Worm (Caenorhabditis elegans): ENCODE results near the gene ZK353.10.

The ZK353.10 gene

ce11 chrIII:8429035-8429434 is 34.8 kb upstream of the ZK353.10 start, which contains the start of gene ZK1236.1 (continued):
- no peak for TF ChIP-seq B0035.1 (tag; optimal IDR thresholded peaks at IDR 0.05)
- TF ChIP-seq hlh-26 (GFP tag; conservative IDR thresholded peaks at IDR 0.05): no peak
- no peak for TF ChIP-seq nfya-1 (tag; optimal IDR thresholded peaks at IDR 0.05; ENCODE audit: borderline replicate concordance, insufficient read depth)
- TF ChIP-seq rpc-1 (optimal IDR thresholded peaks at IDR 0.05): no peak
- no peak for TF ChIP-seq rpc-1 (tag; optimal IDR thresholded peaks at IDR 0.05)
- TF ChIP-seq B0261.1 (tag; optimal IDR thresholded peaks at IDR 0.05): no peak
- no peak for TF ChIP-seq ekl-4 (GFP tag; IDR thresholded peaks at IDR 0.05)
- no peak for TF ChIP-seq tbp1 (GFP tag; optimal IDR thresholded peaks at IDR 0.05)
- TF ChIP-seq ztf-3 (GFP tag; optimal IDR thresholded peaks at IDR 0.05): no peak
- no peak for TF ChIP-seq pbrm-1 (GFP tag; IDR thresholded peaks at IDR 0.05)
- no peak for TF ChIP-seq C17E4.6 (GFP tag; IDR thresholded peaks at IDR 0.05)
- TF ChIP-seq sea-2 (GFP tag; IDR thresholded peaks at IDR 0.05): no peak
- TF ChIP-seq F33H1.4 (GFP tag; IDR thresholded peaks at IDR 0.05): peak; percentile 36; the same call in 1 of the 2 replicates
- TF ChIP-seq nhr-120 (GFP tag; IDR thresholded peaks at IDR 0.05): no peak
- no peak for TF ChIP-seq ztf-25 (GFP tag; IDR thresholded peaks at IDR 0.05)
- TF ChIP-seq F37B4.10 (GFP tag; IDR thresholded peaks at IDR 0.05): no peak
- peak; percentile 7 for TF ChIP-seq snpc-1.3 (tag; optimal IDR thresholded peaks at IDR 0.05; ENCODE audit: insufficient read depth)
- peak; percentile 59 for TF ChIP-seq lsl-1 (GFP tag; optimal IDR thresholded peaks at IDR 0.05)
- no peak for TF ChIP-seq gei-17 (GFP tag; optimal IDR thresholded peaks at IDR 0.05)
- TF ChIP-seq lir-1 (GFP tag; conservative IDR thresholded peaks at IDR 0.05): no peak
- no peak for TF ChIP-seq let-607 (tag; optimal IDR thresholded peaks at IDR 0.05)
- no peak for TF ChIP-seq dox-1 (GFP tag; IDR thresholded peaks at IDR 0.05)
- TF ChIP-seq mes-4 (tag; optimal IDR thresholded peaks at IDR 0.05): no peak
- no peak for TF ChIP-seq mel-28 (tag; optimal IDR thresholded peaks at IDR 0.05; ENCODE audit: borderline replicate concordance)
- no peak for TF ChIP-seq fkh-3 (tag; optimal IDR thresholded peaks at IDR 0.05)
- TF ChIP-seq snpc-1.1 (tag; optimal IDR thresholded peaks at IDR 0.05; ENCODE audit: insufficient read depth): no peak
- no peak for TF ChIP-seq Y53G8AR.9 (GFP tag; conservative IDR thresholded peaks at IDR 0.05)
- no peak for TF ChIP-seq Y67H2A.10 (GFP tag; conservative IDR thresholded peaks at IDR 0.05)
- no peak for TF ChIP-seq attf-5 (GFP tag; optimal IDR thresholded peaks at IDR 0.05)
- no peak for TF ChIP-seq F10E7.11 (tag; optimal IDR thresholded peaks at IDR 0.05)
- no peak for TF ChIP-seq efl-1 (GFP tag; optimal IDR thresholded peaks at IDR 0.05)
- no peak for TF ChIP-seq F39B2.1 (GFP tag; IDR thresholded peaks at IDR 0.05)
- TF ChIP-seq madf-3 (GFP tag; IDR thresholded peaks at IDR 0.05): no peak
- no peak for TF ChIP-seq zfh-2 (GFP tag; conservative IDR thresholded peaks at IDR 0.05)
- TF ChIP-seq egl-18 (GFP tag; IDR thresholded peaks at IDR 0.05): no peak
- no peak for TF ChIP-seq egrh-3 (GFP tag; IDR thresholded peaks at IDR 0.05)
- peak; percentile 1 for TF ChIP-seq F23B12.7 (tag; optimal IDR thresholded peaks at IDR 0.05; ENCODE audit: insufficient read depth)
- no peak for TF ChIP-seq ceh-27 (GFP tag; optimal IDR thresholded peaks at IDR 0.05)
- TF ChIP-seq ceh-100 (GFP tag; IDR thresholded peaks at IDR 0.05): no peak
- TF ChIP-seq attf-3 (GFP tag; conservative IDR thresholded peaks at IDR 0.05): peak; percentile 55; the same call in 1 of the 2 replicates
- TF ChIP-seq ceh-79 (tag; optimal IDR thresholded peaks at IDR 0.05): no peak
- no peak for TF ChIP-seq hrde-1 (tag; optimal IDR thresholded peaks at IDR 0.05; ENCODE audit: borderline replicate concordance)
- TF ChIP-seq nfya-2 (GFP tag; IDR thresholded peaks at IDR 0.05): no peak
- no peak for TF ChIP-seq nhr-80 (tag; optimal IDR thresholded peaks at IDR 0.05)
- peak; percentile 81 for TF ChIP-seq xnd-1 (tag; optimal IDR thresholded peaks at IDR 0.05)
- TF ChIP-seq lin-35 (GFP tag; optimal IDR thresholded peaks at IDR 0.05): no peak
- no peak for TF ChIP-seq ceh-91 (GFP tag; IDR thresholded peaks at IDR 0.05)
- TF ChIP-seq ZK185.1 (tag; optimal IDR thresholded peaks at IDR 0.05; ENCODE audit: poor library complexity, severe bottlenecking): no peak
- no peak for TF ChIP-seq repo-1 (tag; optimal IDR thresholded peaks at IDR 0.05)

Measured in whole organism, young adult.